Fruit fly (Drosophila melanogaster): ENCODE measurements around the gene sws.

Gene sws

DNA sequence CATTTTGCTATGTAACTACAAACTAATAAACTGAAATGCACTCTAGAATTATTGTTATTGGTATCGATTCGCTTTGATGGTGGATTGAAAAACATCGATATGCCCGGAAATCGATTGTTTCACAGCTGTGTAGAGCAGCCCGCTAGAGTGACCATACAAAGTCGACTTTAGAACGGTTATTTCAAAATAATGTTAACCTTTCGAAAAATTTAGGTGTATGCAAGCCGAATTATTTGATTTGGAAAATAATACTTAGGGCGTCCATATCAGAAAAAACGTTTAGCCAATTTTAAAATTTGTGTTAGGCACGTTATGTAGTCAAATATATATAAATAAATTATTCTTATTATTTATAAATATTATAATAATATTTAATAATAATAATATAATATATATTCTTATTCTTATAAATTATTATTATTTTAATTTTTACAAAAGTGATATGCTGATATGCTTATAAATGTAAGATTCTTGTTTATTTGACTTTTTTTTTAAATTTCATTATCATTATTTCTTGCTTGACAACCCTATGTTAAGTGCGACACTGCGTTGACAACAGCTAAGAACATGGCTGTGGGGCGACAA, at the start of gene sws:
Gene sws, minus strand, starts transcription at position 22 of the 585 bp plus-strand sequence.
- TF ChIP-seq fkh (GFP tag; optimal IDR thresholded peaks at IDR 0.05) (no peak), OdsH (GFP tag; optimal IDR thresholded peaks at IDR 0.05) (peak; percentile 51), Smox (GFP tag; optimal IDR thresholded peaks at IDR 0.05) (peak; percentile 39), pdm3 (GFP tag; optimal IDR thresholded peaks at IDR 0.05) (peak; percentile 51), Ets21C (GFP tag; optimal IDR thresholded peaks at IDR 0.05) (peak; percentile 7), Sox15 (GFP tag; optimal IDR thresholded peaks at IDR 0.05) (peak; percentile 34), achi (GFP tag; optimal IDR thresholded peaks at IDR 0.05) (peak; percentile 55), acj6 (GFP tag; optimal IDR thresholded peaks at IDR 0.05) (peak; percentile 54), CG4318 (GFP tag; optimal IDR thresholded peaks at IDR 0.05) (no peak), CG16779 (tag; optimal IDR thresholded peaks at IDR 0.05) (no peak), vri (GFP tag; optimal IDR thresholded peaks at IDR 0.05) (no peak), Hr38 (GFP tag; optimal IDR thresholded peaks at IDR 0.05) (no peak), CG10669 (GFP tag; optimal IDR thresholded peaks at IDR 0.05) (no peak), Hr4 (GFP tag; optimal IDR thresholded peaks at IDR 0.05) (peak; percentile 18), fd85E (GFP tag; optimal IDR thresholded peaks at IDR 0.05) (no peak), esn (GFP tag; optimal IDR thresholded peaks at IDR 0.05) (peak; percentile 62), ss (GFP tag; optimal IDR thresholded peaks at IDR 0.05) (no peak), salr (GFP tag; optimal IDR thresholded peaks at IDR 0.05) (peak in 1 of 2 experiments; percentile 30), Blimp-1 (GFP tag; optimal IDR thresholded peaks at IDR 0.05) (no peak), CG8632 (GFP tag; optimal IDR thresholded peaks at IDR 0.05) (peak; percentile 53), CG31627 (GFP tag; optimal IDR thresholded peaks at IDR 0.05) (peak; percentile 14), svp (GFP tag) (peak; percentile 59), CG6276 (GFP tag; optimal IDR thresholded peaks at IDR 0.05) (no peak), topi (GFP tag; optimal IDR thresholded peaks at IDR 0.05) (peak; percentile 36), CG6808 (GFP tag; optimal IDR thresholded peaks at IDR 0.05) (no peak), CG3919 (GFP tag; optimal IDR thresholded peaks at IDR 0.05) (peak; percentile 16), CG8119 (GFP tag; IDR thresholded peaks at IDR 0.05) (no peak), CG6792 (GFP tag; optimal IDR thresholded peaks at IDR 0.05) (peak; percentile 40), dac (GFP tag; optimal IDR thresholded peaks at IDR 0.05) (no peak), Lpt (GFP tag; optimal IDR thresholded peaks at IDR 0.05) (no peak), CG11902 (GFP tag; optimal IDR thresholded peaks at IDR 0.05) (no peak), CG3032 (tag; optimal IDR thresholded peaks at IDR 0.05) (peak; percentile 36), net (GFP tag; optimal IDR thresholded peaks at IDR 0.05) (peak; percentile 5), Eip93F (GFP tag; optimal IDR thresholded peaks at IDR 0.05) (no peak), CG15336 (GFP tag; IDR thresholded peaks at IDR 0.05) (no peak), Gug (GFP tag; IDR thresholded peaks at IDR 0.05) (no peak), CG10631 (GFP tag; optimal IDR thresholded peaks at IDR 0.05) (peak; percentile 59), Eip78C (GFP tag) (peak; percentile 74), cyc (GFP tag; optimal IDR thresholded peaks at IDR 0.05) (peak; percentile 18), Eip75B (GFP tag; optimal IDR thresholded peaks at IDR 0.05) (no peak), fd59A (GFP tag; optimal IDR thresholded peaks at IDR 0.05) (no peak), CG11294 (GFP tag; IDR thresholded peaks at IDR 0.05) (no peak), CG34406 (GFP tag; optimal IDR thresholded peaks at IDR 0.05) (peak; percentile 58), lz (GFP tag; optimal IDR thresholded peaks at IDR 0.05) (peak; percentile 40), Sox102F (GFP tag; optimal IDR thresholded peaks at IDR 0.05) (peak; percentile 8), CG32006 (GFP tag; optimal IDR thresholded peaks at IDR 0.05) (peak; percentile 34), CG8319 (GFP tag; optimal IDR thresholded peaks at IDR 0.05) (no peak), Sox14 (GFP tag; optimal IDR thresholded peaks at IDR 0.05) (no peak), CG1621 (tag; optimal IDR thresholded peaks at IDR 0.05) (no peak), CG7368 (GFP tag; optimal IDR thresholded peaks at IDR 0.05) (no peak), CG6854 (GFP tag; optimal IDR thresholded peaks at IDR 0.05) (no peak), CG11762 (GFP tag; optimal IDR thresholded peaks at IDR 0.05; ENCODE audit: insufficient read depth) (no peak)
